Worm (Caenorhabditis elegans): Measurements from ENCODE around the gene glb-12.

The glb-12 gene

DNA sequence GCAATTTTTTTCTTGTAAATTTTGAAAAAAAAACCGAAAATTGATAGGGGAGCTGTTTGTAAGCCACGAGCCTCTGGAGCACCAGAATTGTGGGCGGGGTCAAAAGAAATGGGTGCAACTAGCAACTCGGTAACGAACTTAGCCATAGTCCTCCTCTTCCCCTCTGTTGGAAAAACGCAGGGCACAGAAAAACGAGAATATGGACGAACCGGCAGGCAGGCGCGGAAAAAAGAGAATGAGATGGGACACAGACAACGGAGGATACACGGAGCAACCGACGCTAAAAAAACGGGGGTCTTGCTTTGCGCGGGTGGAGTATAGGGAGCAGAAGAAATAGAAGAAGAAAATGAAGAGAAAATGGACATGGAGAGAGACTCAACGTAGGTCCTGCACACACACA, 30.2 kb upstream of the glb-12 start:
- TF ChIP-seq fos-1 (tag; optimal IDR thresholded peaks at IDR 0.05) (no peak), R02D3.7 (tag; optimal IDR thresholded peaks at IDR 0.05) (no peak), lin-39 (tag; optimal IDR thresholded peaks at IDR 0.05) (no peak), crh-2 (tag; optimal IDR thresholded peaks at IDR 0.05) (no peak), nhr-77 (tag; optimal IDR thresholded peaks at IDR 0.05) (no peak), nhr-10 (tag; optimal IDR thresholded peaks at IDR 0.05) (no peak), nhr-11 (tag; optimal IDR thresholded peaks at IDR 0.05) (no peak), unc-62 (GFP tag; optimal IDR thresholded peaks at IDR 0.05) (no peak), ama-1 (optimal IDR thresholded peaks at IDR 0.05) (no peak), blmp-1 (tag; optimal IDR thresholded peaks at IDR 0.05; ENCODE audit: insufficient read depth) (no peak), gmeb-1 (tag; optimal IDR thresholded peaks at IDR 0.05) (no peak), mdl-1 (tag; optimal IDR thresholded peaks at IDR 0.05) (no peak), ztf-4 (tag; optimal IDR thresholded peaks at IDR 0.05) (no peak)

DNA sequence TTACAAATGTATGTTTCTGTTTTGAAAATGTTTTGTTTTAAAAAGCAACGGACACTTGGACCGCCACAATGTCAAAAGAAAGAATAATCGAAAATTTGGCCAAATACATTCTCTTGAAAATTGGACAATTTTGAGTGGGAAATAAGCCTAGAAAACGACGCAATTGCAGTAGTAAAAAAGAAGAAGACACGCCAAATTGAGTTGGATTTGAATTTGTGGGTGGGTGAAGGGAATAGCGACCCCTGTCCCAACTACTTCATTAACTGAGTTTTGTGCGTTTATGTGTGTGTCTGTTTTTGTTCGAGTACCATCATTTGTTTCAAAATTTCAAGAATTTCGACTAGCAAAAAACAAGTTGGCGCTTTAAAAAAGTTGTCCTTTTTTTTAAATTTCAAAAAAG, 29.3 kb upstream of the glb-12 start:
- TF ChIP-seq blmp-1 (tag; optimal IDR thresholded peaks at IDR 0.05; ENCODE audit: insufficient read depth): no peak
- no peak for TF ChIP-seq mab-5 (tag; optimal IDR thresholded peaks at IDR 0.05)
- no peak for TF ChIP-seq nhr-77 (tag; optimal IDR thresholded peaks at IDR 0.05)
- TF ChIP-seq dmd-4 (tag; optimal IDR thresholded peaks at IDR 0.05): no peak

DNA sequence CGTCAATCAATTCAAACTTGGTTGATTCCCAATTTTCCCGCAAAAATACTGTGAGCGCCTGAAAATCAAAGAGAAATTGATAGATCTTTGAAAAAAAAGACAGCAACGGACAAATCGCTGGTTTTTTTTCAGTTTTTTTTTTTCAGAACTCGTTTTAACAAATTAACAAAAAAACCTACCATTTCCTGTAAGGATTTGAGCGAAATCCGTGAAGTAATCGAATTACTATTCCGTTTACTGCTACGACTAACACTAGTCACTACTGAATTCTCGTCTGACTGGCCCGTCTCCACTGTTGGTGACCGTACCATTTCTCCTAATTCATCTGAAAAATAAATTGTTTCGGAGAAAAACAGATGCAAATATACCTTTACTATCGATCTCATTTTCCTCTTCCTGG, 28.0 kb upstream of the glb-12 start:
- TF ChIP-seq mab-5 (tag; optimal IDR thresholded peaks at IDR 0.05) (no peak), ZK546.5 (tag; optimal IDR thresholded peaks at IDR 0.05) (no peak), lin-11 (tag; optimal IDR thresholded peaks at IDR 0.05) (no peak), elt-3 (tag; optimal IDR thresholded peaks at IDR 0.05) (no peak), F13H6.1 (tag; optimal IDR thresholded peaks at IDR 0.05) (no peak), dmd-4 (tag; optimal IDR thresholded peaks at IDR 0.05) (no peak), C34F6.9 (tag; optimal IDR thresholded peaks at IDR 0.05) (no peak), Y55F3AM.14 (GFP tag; optimal IDR thresholded peaks at IDR 0.05) (no peak), nhr-77 (tag; optimal IDR thresholded peaks at IDR 0.05) (no peak), unc-62 (GFP tag; optimal IDR thresholded peaks at IDR 0.05) (no peak), nhr-21 (tag; optimal IDR thresholded peaks at IDR 0.05) (no peak), nhr-237 (tag; optimal IDR thresholded peaks at IDR 0.05) (no peak)

DNA sequence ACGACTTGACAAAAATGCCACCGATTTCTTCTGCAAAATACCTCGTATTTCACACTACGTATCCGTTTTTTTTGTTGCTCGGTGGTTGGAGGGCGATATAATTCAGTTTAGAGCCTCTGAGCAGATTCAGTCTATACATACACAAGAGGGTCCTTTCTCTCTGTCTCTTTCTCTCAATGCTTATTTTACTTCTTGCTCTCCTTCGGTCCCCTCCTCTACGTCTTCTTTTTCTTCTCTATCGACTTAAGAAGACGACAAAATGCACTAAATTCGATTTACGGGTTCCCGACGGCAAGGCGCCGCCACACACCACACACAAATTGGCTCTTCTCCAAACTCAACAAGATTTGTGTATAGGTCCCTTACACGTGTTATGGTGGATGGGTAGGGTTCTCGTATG, 27.5 kb upstream of the glb-12 start:
- peak; percentile 18 for TF ChIP-seq F13H6.1 (tag; optimal IDR thresholded peaks at IDR 0.05)
- no peak for TF ChIP-seq mdl-1 (tag; optimal IDR thresholded peaks at IDR 0.05)
- TF ChIP-seq nhr-25 (tag; optimal IDR thresholded peaks at IDR 0.05): no peak
- no peak for TF ChIP-seq unc-55 (GFP tag; optimal IDR thresholded peaks at IDR 0.05)
- TF ChIP-seq sma-9 (GFP tag; optimal IDR thresholded peaks at IDR 0.05): peak; percentile 22
- no peak for TF ChIP-seq sma-9 (tag; optimal IDR thresholded peaks at IDR 0.05)

DNA sequence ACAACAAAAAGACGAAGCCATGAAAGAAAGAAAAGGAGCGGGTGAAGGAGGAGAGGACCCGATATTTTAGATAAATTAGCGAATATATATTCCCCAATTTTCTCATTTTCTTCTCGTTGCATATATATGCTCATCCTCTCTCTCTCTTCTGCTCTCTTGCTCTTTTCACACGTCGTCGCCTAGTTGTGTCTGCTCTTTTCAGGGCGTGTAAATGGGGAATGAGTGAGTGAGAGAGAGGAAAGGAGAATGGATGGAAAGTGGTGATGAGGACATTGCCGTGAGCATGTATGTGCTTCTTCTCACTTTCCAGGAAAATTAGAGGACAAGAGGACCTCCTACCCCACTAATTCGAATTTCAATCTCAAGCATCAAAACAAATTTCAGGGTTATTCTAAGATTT, 24.0 kb upstream of the glb-12 start:
- TF ChIP-seq ztf-11 (tag; optimal IDR thresholded peaks at IDR 0.05) (no peak), elt-3 (tag; optimal IDR thresholded peaks at IDR 0.05) (no peak), blmp-1 (tag; optimal IDR thresholded peaks at IDR 0.05; ENCODE audit: insufficient read depth) (no peak), crh-2 (tag; optimal IDR thresholded peaks at IDR 0.05) (peak; percentile 5), mbf-1 (tag; optimal IDR thresholded peaks at IDR 0.05) (no peak), sem-4 (tag; optimal IDR thresholded peaks at IDR 0.05) (no peak), unc-55 (GFP tag; optimal IDR thresholded peaks at IDR 0.05) (no peak), nhr-129 (tag; optimal IDR thresholded peaks at IDR 0.05) (peak; percentile 28), nhr-25 (tag; optimal IDR thresholded peaks at IDR 0.05) (no peak), ama-1 (optimal IDR thresholded peaks at IDR 0.05) (no peak), lsy-2 (tag; optimal IDR thresholded peaks at IDR 0.05) (no peak), lin-11 (tag; optimal IDR thresholded peaks at IDR 0.05) (no peak), ZK546.5 (tag; optimal IDR thresholded peaks at IDR 0.05) (no peak), C34F6.9 (tag; optimal IDR thresholded peaks at IDR 0.05) (peak; percentile 36), lin-39 (tag; optimal IDR thresholded peaks at IDR 0.05) (no peak), dmd-4 (tag; optimal IDR thresholded peaks at IDR 0.05) (no peak), Y55F3AM.14 (GFP tag; optimal IDR thresholded peaks at IDR 0.05) (no peak), nhr-10 (tag; optimal IDR thresholded peaks at IDR 0.05) (no peak)

DNA sequence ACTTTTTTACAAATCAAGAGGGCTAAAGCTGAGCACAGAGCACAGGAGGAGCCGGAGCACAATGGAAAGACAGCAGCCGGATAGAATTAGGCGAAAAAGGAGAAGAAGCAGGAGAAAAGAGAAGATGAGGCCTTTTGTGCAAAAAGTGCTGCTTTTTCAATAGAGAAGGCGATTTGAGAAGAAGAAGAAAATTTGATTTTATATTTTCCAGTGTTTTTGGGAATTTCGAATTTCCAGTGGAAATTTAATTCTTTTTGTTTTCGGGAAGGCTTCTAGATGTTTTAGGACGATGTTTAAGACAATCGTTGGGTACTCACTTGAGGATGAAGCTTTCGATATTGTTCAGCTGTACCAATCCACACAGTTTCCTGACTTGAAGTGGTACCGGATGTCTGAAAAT, 22.2 kb upstream of the glb-12 start:
- TF ChIP-seq ceh-82 (tag; optimal IDR thresholded peaks at IDR 0.05): no peak
- no peak for TF ChIP-seq ama-1 (optimal IDR thresholded peaks at IDR 0.05)
- no peak for TF ChIP-seq ztf-4 (tag; optimal IDR thresholded peaks at IDR 0.05)
- TF ChIP-seq blmp-1 (tag; optimal IDR thresholded peaks at IDR 0.05; ENCODE audit: insufficient read depth): no peak
